Fruit fly (Drosophila melanogaster): ENCODE data around the gene CG1309.

DNA sequence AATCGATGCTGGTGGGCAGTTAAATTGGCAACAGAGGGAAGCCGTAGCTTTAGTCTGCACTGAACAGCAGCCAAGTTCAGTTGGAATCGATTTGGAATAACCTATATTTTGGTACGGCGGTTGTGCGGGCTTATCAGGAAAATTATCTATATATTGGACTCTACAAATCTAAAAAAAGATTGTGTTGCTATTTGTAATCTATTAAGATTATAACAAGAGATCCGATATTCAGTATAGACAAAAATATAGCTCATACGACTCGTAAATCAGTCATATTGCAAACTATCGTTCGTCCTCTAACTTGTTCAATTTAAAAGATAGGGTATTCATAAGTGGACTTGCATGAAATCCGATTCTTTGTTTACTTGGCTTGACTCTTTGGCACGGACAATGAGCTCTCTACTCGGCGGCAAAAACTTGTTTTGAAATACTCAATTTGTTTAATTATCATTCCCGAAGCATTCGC lies 29.4 kb downstream of the CG1309 start, which contains the start of gene Hexo1:
- TF ChIP-seq usp (GFP tag; optimal IDR thresholded peaks at IDR 0.05), result no peak
- TF ChIP-seq psq (optimal IDR thresholded peaks at IDR 0.05), result no peak
- TF ChIP-seq CG8478 (optimal IDR thresholded peaks at IDR 0.05), result no peak
- TF ChIP-seq pan (optimal IDR thresholded peaks at IDR 0.05), result no peak
- TF ChIP-seq Dll (optimal IDR thresholded peaks at IDR 0.05), result no peak
- no peak for TF ChIP-seq EcR (GFP tag; optimal IDR thresholded peaks at IDR 0.05)

All from whole organism.